Fruit fly (Drosophila melanogaster) Kc167 (cell line): ENCODE results near the gene CG34238.

Experiments used
- Myc ChIP-seq: fragments of >200 bp; optimal IDR thresholded peaks from 2 replicates; lab custom pipeline; 2017; ENCODE audit warnings: missing external identifiers
- Sin3A ChIP-seq: fragments of >200 bp; optimal IDR thresholded peaks from 2 replicates; lab custom pipeline; 2018; ENCODE audit warnings: missing external identifiers
- h ChIP-seq: fragments of >200 bp; optimal IDR thresholded peaks from 3 replicates; lab custom pipeline; 2018; ENCODE audit warnings: missing external identifiers
- insv ChIP-seq: fragments of >200 bp; optimal IDR thresholded peaks from 3 replicates; lab custom pipeline; 2018; ENCODE audit warnings: missing external identifiers
- psq ChIP-seq: fragments of >200 bp; optimal IDR thresholded peaks from 2 replicates; lab custom pipeline; 2017; ENCODE audit warnings: missing external identifiers
- ttk ChIP-seq: sonication (Bioruptor generic); optimal IDR thresholded peaks from 2 replicates; lab custom pipeline; 2017; ENCODE audit warnings: missing external identifiers

Gene CG34238

DNA sequence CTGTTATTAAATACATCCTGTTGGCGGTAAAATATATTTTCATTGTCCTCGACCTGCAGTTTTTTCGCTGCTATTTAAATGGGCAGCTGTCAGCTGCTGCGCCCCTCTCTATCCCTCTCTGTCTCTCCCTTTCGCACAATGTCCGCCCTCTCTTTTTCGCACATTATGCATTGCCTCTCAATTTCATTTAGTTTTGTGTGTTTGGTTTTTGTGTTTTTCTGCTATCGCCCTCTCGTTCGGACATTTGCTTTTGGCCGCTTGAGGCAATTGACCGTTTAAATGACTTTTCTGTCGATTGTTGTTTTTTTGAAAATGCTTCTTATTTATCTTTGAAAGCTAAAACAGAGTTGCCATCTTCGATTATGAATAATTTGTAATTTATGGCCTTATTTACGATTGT lies 48.6 kb downstream of the CG34238 start:
- no peak for TF ChIP-seq ttk (lab: Kevin White, UChicago)
- TF ChIP-seq Myc (lab: Kevin White, UChicago) = no peak
- no peak for TF ChIP-seq Sin3A
- no peak for TF ChIP-seq h (lab: Kevin White, UChicago)
- no peak for TF ChIP-seq insv (lab: Kevin White, UChicago)
- no peak for TF ChIP-seq psq (lab: Kevin White, UChicago)

DNA sequence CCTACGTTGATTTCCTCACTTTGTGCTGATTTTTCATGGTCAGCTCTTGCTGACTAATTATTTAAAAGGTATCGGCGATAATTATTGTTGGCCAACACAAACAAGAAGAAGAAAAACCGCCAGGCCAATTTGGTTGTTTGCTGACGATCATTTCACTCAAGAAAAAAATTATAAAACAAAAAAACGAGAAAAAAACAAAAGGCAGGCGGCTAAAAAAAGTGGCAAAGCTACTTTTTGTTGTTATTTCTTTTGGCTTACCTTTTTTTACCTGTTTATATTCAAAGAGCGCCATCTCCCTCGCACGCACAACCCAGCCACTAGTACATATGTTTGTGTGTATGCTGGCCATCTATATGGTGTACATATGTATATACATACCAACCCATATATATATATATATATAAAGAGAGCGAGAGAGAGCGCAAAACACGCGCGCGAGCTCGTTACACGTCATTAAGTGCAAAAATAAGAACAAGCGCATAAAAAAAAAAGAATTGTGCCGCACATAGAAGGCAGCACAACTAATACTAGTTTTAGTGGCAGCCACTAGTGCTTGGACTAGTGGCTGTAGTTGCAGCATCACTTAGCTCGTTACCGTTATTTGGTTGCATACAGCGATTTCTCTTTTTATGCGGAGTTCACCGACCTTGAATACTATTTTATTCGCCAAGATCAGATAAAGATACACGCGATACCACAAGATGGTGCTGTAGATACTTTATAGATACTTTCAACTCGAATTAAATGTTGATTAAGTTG lies 49.5 kb downstream of the CG34238 start:
- TF ChIP-seq h (lab: Kevin White, UChicago) = no peak
- no peak for TF ChIP-seq Myc (lab: Kevin White, UChicago)
- no peak for TF ChIP-seq Sin3A
- TF ChIP-seq ttk (lab: Kevin White, UChicago) = no peak
- no peak for TF ChIP-seq psq (lab: Kevin White, UChicago)
- TF ChIP-seq insv (lab: Kevin White, UChicago) = no peak
